Worm (Caenorhabditis elegans) whole organism, early embryonic: ENCODE results near the gene sid-5.

Experiments
- ama-1 ChIP-seq: fragments of 150-350 bp; optimal IDR thresholded peaks from 2 replicates; lab custom pipeline; 2014
- ceh-36 ChIP-seq: sonication (generic microtip); optimal IDR thresholded peaks from 2 replicates; lab custom pipeline; 2016; ENCODE audit warnings: missing genetic modification characterization, inconsistent platforms, missing compliant biosample characterization
- ets-7 ChIP-seq: sonication (generic microtip); optimal IDR thresholded peaks from 2 replicates; lab custom pipeline; 2016; ENCODE audit warnings: missing genotype, missing genetic modification characterization, missing compliant biosample characterization
- hmbx-1 ChIP-seq: sonication (generic microtip); optimal IDR thresholded peaks from 2 replicates; lab custom pipeline; 2016; ENCODE audit warnings: mild to moderate bottlenecking, missing genetic modification characterization, missing compliant biosample characterization
- hnd-1 ChIP-seq: sonication (generic microtip); optimal IDR thresholded peaks from 2 replicates; lab custom pipeline; 2016; ENCODE audit warnings: missing genetic modification characterization, missing compliant biosample characterization
- pes-1 ChIP-seq: fragments of 200-800 bp; sonication (Bioruptor generic); IDR thresholded peaks from 2 replicates; pipeline ENCODE4 v1.3.6; 2022; ENCODE audit warnings: missing genetic modification reagents, missing genetic modification characterization, missing compliant biosample characterization
- tbx-11 ChIP-seq: fragments of 200-800 bp; sonication (Bioruptor generic); IDR thresholded peaks from 2 replicates; pipeline ENCODE4 v1.3.6; 2022; ENCODE audit warnings: missing genetic modification characterization, missing compliant biosample characterization

- TF ChIP-seq ama-1 (no peak), hmbx-1 (no peak), ets-7 (tag; lab: Kevin White, UChicago) (no peak), hnd-1 (tag; lab: Kevin White, UChicago) (no peak), tbx-11 (no peak), pes-1 (no peak), ceh-36 (no peak)
Observed at ce11 chrX:6884439-6884838, 20.1 kb upstream of the sid-5 start.
